Fruit fly (Drosophila melanogaster) whole organism, prepupa: ENCODE data around the gene Axs.

Experiments
- Blimp-1 ChIP-seq: fragments of 200-800 bp; sonication (Bioruptor generic); optimal IDR thresholded peaks from 3 replicates; lab custom pipeline; 2017; ENCODE audit warnings: missing biosample characterization, missing genetic modification characterization, mild to moderate bottlenecking, moderate library complexity, missing genetic modification reagents
- CG11762 ChIP-seq: fragments of 200-800 bp; sonication (Bioruptor generic); optimal IDR thresholded peaks from 3 replicates; lab custom pipeline; 2016; ENCODE audit warnings: missing biosample characterization, missing genetic modification characterization; ENCODE audit not compliant: insufficient read depth
- CG11902 ChIP-seq: fragments of 200-800 bp; sonication (Bioruptor generic); optimal IDR thresholded peaks from 3 replicates; lab custom pipeline; 2016; ENCODE audit warnings: missing biosample characterization, missing genetic modification characterization
- CG15336 ChIP-seq: fragments of 200-800 bp; sonication (Bioruptor generic); IDR thresholded peaks from 2 replicates; pipeline ENCODE4 v1.3.6; 2022; ENCODE audit warnings: missing biosample characterization, missing genetic modification characterization
- CG1621 ChIP-seq: fragments of 200-800 bp; sonication (Bioruptor generic); optimal IDR thresholded peaks from 3 replicates; lab custom pipeline; 2018; ENCODE audit warnings: missing biosample characterization, mild to moderate bottlenecking, missing genetic modification characterization
- CG16779 ChIP-seq: fragments of 200-800 bp; sonication (Bioruptor generic); optimal IDR thresholded peaks from 3 replicates; lab custom pipeline; 2017; ENCODE audit warnings: missing biosample characterization, mild to moderate bottlenecking, missing genetic modification characterization
- CG31627 ChIP-seq: fragments of 200-800 bp; sonication (Bioruptor generic); optimal IDR thresholded peaks from 3 replicates; lab custom pipeline; 2016; ENCODE audit warnings: missing biosample characterization, missing genetic modification characterization
- CG32006 ChIP-seq: fragments of 200-800 bp; sonication (Bioruptor generic); optimal IDR thresholded peaks from 3 replicates; lab custom pipeline; 2017; ENCODE audit warnings: missing biosample characterization, mild to moderate bottlenecking, missing genetic modification characterization
- CG3919 ChIP-seq: fragments of 200-800 bp; sonication (Bioruptor generic); optimal IDR thresholded peaks from 3 replicates; lab custom pipeline; 2016; ENCODE audit warnings: missing biosample characterization, missing genetic modification characterization
- CG6163 ChIP-seq: fragments of 200-800 bp; sonication (Bioruptor generic); IDR thresholded peaks from 3 replicates; pipeline ENCODE4 v1.3.6; 2022; ENCODE audit warnings: missing biosample characterization, missing genetic modification characterization
- CG6276 ChIP-seq: fragments of 200-800 bp; sonication (Bioruptor generic); optimal IDR thresholded peaks from 2 replicates; lab custom pipeline; 2017; ENCODE audit warnings: missing biosample characterization, mild to moderate bottlenecking, missing genetic modification characterization
- CG6808 ChIP-seq: fragments of 200-800 bp; sonication (Bioruptor generic); optimal IDR thresholded peaks from 3 replicates; lab custom pipeline; 2017; ENCODE audit warnings: missing biosample characterization, missing genetic modification characterization, mild to moderate bottlenecking, moderate library complexity, missing genetic modification reagents
- CG8119 ChIP-seq: fragments of 200-800 bp; sonication (Bioruptor generic); IDR thresholded peaks from 3 replicates; pipeline ENCODE4 v1.3.6; 2022; ENCODE audit warnings: missing biosample characterization, missing genetic modification characterization
- CG8632 ChIP-seq: fragments of 200-800 bp; sonication (Bioruptor generic); optimal IDR thresholded peaks from 3 replicates; lab custom pipeline; 2016; ENCODE audit warnings: missing biosample characterization, missing genetic modification characterization
- CG9139 ChIP-seq: fragments of 200-800 bp; sonication (Bioruptor generic); optimal IDR thresholded peaks from 3 replicates; lab custom pipeline; 2017; ENCODE audit warnings: missing biosample characterization, mild to moderate bottlenecking, missing genetic modification characterization
- Eip75B ChIP-seq: fragments of 200-800 bp; sonication (Bioruptor generic); optimal IDR thresholded peaks from 3 replicates; lab custom pipeline; 2016; ENCODE audit warnings: missing biosample characterization, missing genetic modification characterization
- Eip78C ChIP-seq: fragments of 200-800 bp; sonication (Bioruptor generic); peaks from one replicate; lab custom pipeline; 2016; ENCODE audit warnings: missing biosample characterization, missing genetic modification characterization
- Ets21C ChIP-seq: fragments of 200-800 bp; sonication (Bioruptor generic); optimal IDR thresholded peaks from 3 replicates; lab custom pipeline; 2016; ENCODE audit warnings: missing biosample characterization, missing genetic modification characterization
- Ets96B ChIP-seq: fragments of 200-800 bp; optimal IDR thresholded peaks from 2 replicates; lab custom pipeline; 2019; ENCODE audit warnings: missing biosample characterization, mild to moderate bottlenecking, missing genetic modification characterization, moderate library complexity
- Gug ChIP-seq: fragments of 200-800 bp; sonication (Bioruptor generic); IDR thresholded peaks from 2 replicates; pipeline ENCODE4 v1.3.6; 2022; ENCODE audit warnings: missing biosample characterization, missing genetic modification characterization
- Hr39 ChIP-seq: fragments of 200-800 bp; sonication (Bioruptor generic); optimal IDR thresholded peaks from 2 replicates; lab custom pipeline; 2016; ENCODE audit warnings: missing biosample characterization, missing genetic modification characterization
- Hr4 ChIP-seq: fragments of 200-800 bp; sonication (Bioruptor generic); optimal IDR thresholded peaks from 3 replicates; lab custom pipeline; 2016; ENCODE audit warnings: missing biosample characterization, missing genetic modification characterization
- Lpt ChIP-seq: fragments of 200-800 bp; sonication (Bioruptor generic); optimal IDR thresholded peaks from 3 replicates; lab custom pipeline; 2016; ENCODE audit warnings: missing biosample characterization, missing genetic modification characterization
- Met ChIP-seq: fragments of 200-800 bp; sonication (Bioruptor generic); optimal IDR thresholded peaks from 3 replicates; lab custom pipeline; 2016; ENCODE audit warnings: missing biosample characterization, missing genetic modification characterization
- OdsH ChIP-seq: fragments of 200-800 bp; sonication (Bioruptor generic); optimal IDR thresholded peaks from 3 replicates; lab custom pipeline; 2016; ENCODE audit warnings: missing biosample characterization, missing genetic modification characterization
- Smox ChIP-seq: fragments of 200-800 bp; sonication (Bioruptor generic); optimal IDR thresholded peaks from 3 replicates; lab custom pipeline; 2016; ENCODE audit warnings: missing biosample characterization, missing genetic modification characterization
- Sox14 ChIP-seq: fragments of 200-800 bp; sonication (Bioruptor generic); optimal IDR thresholded peaks from 3 replicates; lab custom pipeline; 2016; ENCODE audit warnings: missing biosample characterization, missing genetic modification characterization
- Sox15 ChIP-seq: fragments of 200-800 bp; sonication (Bioruptor generic); optimal IDR thresholded peaks from 3 replicates; lab custom pipeline; 2016; ENCODE audit warnings: missing biosample characterization, missing genetic modification characterization
- achi ChIP-seq: fragments of 200-800 bp; sonication (Bioruptor generic); optimal IDR thresholded peaks from 3 replicates; lab custom pipeline; 2016; ENCODE audit warnings: missing biosample characterization, missing genetic modification characterization
- acj6 ChIP-seq: fragments of 200-800 bp; sonication (Bioruptor generic); optimal IDR thresholded peaks from 3 replicates; lab custom pipeline; 2016; ENCODE audit warnings: missing biosample characterization, missing genetic modification characterization
- dac ChIP-seq: fragments of 200-800 bp; sonication (Bioruptor generic); optimal IDR thresholded peaks from 2 replicates; lab custom pipeline; 2017; ENCODE audit warnings: missing biosample characterization, mild to moderate bottlenecking, missing genetic modification characterization
- dsx ChIP-seq: fragments of 200-800 bp; optimal IDR thresholded peaks from 3 replicates; lab custom pipeline; 2019; ENCODE audit warnings: missing biosample characterization, mild to moderate bottlenecking, missing genetic modification characterization, moderate library complexity; ENCODE audit not compliant: poor library complexity, severe bottlenecking
- eg ChIP-seq: fragments of 200-800 bp; sonication (Bioruptor generic); IDR thresholded peaks from 3 replicates; pipeline ENCODE4 v1.3.6; 2022; ENCODE audit warnings: missing biosample characterization, missing genetic modification characterization
- esn ChIP-seq: fragments of 200-800 bp; sonication (Bioruptor generic); optimal IDR thresholded peaks from 2 replicates; lab custom pipeline; 2016; ENCODE audit warnings: missing biosample characterization, mild to moderate bottlenecking, missing genetic modification characterization, moderate library complexity
- fd85E ChIP-seq: fragments of 200-800 bp; sonication (Bioruptor generic); optimal IDR thresholded peaks from 3 replicates; lab custom pipeline; 2016; ENCODE audit warnings: missing biosample characterization, missing genetic modification characterization
- fkh ChIP-seq: fragments of 200-800 bp; sonication (Bioruptor generic); optimal IDR thresholded peaks from 3 replicates; lab custom pipeline; 2017; ENCODE audit warnings: missing biosample characterization, mild to moderate bottlenecking, missing genetic modification characterization, moderate library complexity
- lz ChIP-seq: fragments of 200-800 bp; sonication (Bioruptor generic); optimal IDR thresholded peaks from 3 replicates; lab custom pipeline; 2016; ENCODE audit warnings: missing biosample characterization, missing genetic modification characterization
- net ChIP-seq: fragments of 200-800 bp; sonication (Bioruptor generic); optimal IDR thresholded peaks from 3 replicates; lab custom pipeline; 2016; ENCODE audit warnings: missing biosample characterization, missing genetic modification characterization
- salr ChIP-seq, 2 experiments: fragments of 200-800 bp; sonication (Bioruptor generic); optimal IDR thresholded peaks; 3 replicates each; lab custom pipeline; 2016 to 2018; ENCODE audit warnings: missing biosample characterization in 2 of 2, missing genetic modification characterization in 2 of 2, mild to moderate bottlenecking in 1 of 2
- spab ChIP-seq: fragments of 200-800 bp; sonication (Bioruptor generic); optimal IDR thresholded peaks from 2 replicates; lab custom pipeline; 2017; ENCODE audit warnings: missing biosample characterization, mild to moderate bottlenecking, missing genetic modification characterization, missing genetic modification reagents
- ss ChIP-seq, 2 experiments: fragments of 200-800 bp; sonication (Bioruptor generic); optimal IDR thresholded peaks; 2 replicates in 1 of 2; 3 replicates in 1 of 2; lab custom pipeline; 2017 to 2018; ENCODE audit warnings: mild to moderate bottlenecking in 2 of 2, missing biosample characterization in 2 of 2, missing genetic modification characterization in 2 of 2, moderate library complexity in 1 of 2
- svp ChIP-seq: fragments of 200-800 bp; sonication (Bioruptor generic); peaks from one replicate; lab custom pipeline; 2016; ENCODE audit warnings: missing biosample characterization, missing genetic modification characterization
- vri ChIP-seq: fragments of 200-800 bp; sonication (Bioruptor generic); optimal IDR thresholded peaks from 3 replicates; lab custom pipeline; 2016; ENCODE audit warnings: missing biosample characterization, mild to moderate bottlenecking, missing genetic modification characterization

Gene Axs

DNA sequence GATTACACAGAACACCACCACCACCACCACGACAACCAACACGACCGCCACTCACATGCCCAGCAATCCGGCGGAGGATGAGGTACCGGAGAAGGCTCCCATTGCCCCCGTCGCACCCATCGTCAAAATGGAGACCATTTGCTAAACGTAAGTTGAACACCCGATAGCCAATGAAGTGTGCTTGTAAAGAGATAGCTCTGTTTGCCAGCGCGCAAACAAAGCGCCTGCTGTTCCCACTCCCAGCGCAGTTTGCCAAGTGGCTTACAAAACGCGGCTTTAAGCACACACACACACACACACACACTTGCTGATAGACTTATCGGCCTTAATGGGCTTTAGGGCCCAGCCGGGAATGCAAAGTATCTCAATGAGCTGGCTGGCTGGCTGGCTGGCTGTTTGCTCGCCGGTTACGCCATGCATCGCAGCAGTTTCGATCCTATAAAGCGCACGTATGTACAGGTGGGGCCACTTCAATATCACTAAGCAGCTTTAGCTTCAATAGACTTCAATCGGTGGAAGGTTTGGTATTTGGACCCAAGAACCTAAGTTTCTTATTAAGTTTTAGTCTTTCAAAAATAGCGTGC lies 40.2 kb downstream of the Axs start:
- TF ChIP-seq Hr39 (GFP tag; lab: Kevin White, UChicago): no peak
- no peak for TF ChIP-seq CG8632 (GFP tag; lab: Kevin White, UChicago)
- no peak for TF ChIP-seq achi (GFP tag; lab: Kevin White, UChicago)
- no peak for TF ChIP-seq CG31627 (GFP tag; lab: Kevin White, UChicago)
- no peak for TF ChIP-seq net (GFP tag; lab: Kevin White, UChicago)
- no peak for TF ChIP-seq svp (GFP tag; lab: Kevin White, UChicago)
- TF ChIP-seq CG1621 (tag; lab: Kevin White, UChicago): peak; percentile 5
- TF ChIP-seq CG16779 (tag; lab: Kevin White, UChicago): no peak
- no peak for TF ChIP-seq CG11902 (GFP tag; lab: Kevin White, UChicago)
- no peak for TF ChIP-seq Sox15 (GFP tag; lab: Kevin White, UChicago)
- TF ChIP-seq fkh: peak; percentile 19
- no peak for TF ChIP-seq salr (GFP tag; optimal IDR thresholded peaks at IDR 0.05; lab: Kevin White, UChicago)
- no peak for TF ChIP-seq Hr4 (GFP tag; lab: Kevin White, UChicago)
- TF ChIP-seq Eip78C: peak; percentile 51
- TF ChIP-seq Gug: no peak
- TF ChIP-seq spab: no peak
- TF ChIP-seq CG9139 (GFP tag; lab: Kevin White, UChicago): no peak
- TF ChIP-seq, all 60 proteins: peak for 3

- TF ChIP-seq fkh: peak; percentile 83
- no peak for TF ChIP-seq dac (GFP tag; lab: Kevin White, UChicago)
- no peak for TF ChIP-seq lz (GFP tag; lab: Kevin White, UChicago)
Observed at dm6 chrX:16641101-16641420, 42.6 kb downstream of the Axs start.

DNA sequence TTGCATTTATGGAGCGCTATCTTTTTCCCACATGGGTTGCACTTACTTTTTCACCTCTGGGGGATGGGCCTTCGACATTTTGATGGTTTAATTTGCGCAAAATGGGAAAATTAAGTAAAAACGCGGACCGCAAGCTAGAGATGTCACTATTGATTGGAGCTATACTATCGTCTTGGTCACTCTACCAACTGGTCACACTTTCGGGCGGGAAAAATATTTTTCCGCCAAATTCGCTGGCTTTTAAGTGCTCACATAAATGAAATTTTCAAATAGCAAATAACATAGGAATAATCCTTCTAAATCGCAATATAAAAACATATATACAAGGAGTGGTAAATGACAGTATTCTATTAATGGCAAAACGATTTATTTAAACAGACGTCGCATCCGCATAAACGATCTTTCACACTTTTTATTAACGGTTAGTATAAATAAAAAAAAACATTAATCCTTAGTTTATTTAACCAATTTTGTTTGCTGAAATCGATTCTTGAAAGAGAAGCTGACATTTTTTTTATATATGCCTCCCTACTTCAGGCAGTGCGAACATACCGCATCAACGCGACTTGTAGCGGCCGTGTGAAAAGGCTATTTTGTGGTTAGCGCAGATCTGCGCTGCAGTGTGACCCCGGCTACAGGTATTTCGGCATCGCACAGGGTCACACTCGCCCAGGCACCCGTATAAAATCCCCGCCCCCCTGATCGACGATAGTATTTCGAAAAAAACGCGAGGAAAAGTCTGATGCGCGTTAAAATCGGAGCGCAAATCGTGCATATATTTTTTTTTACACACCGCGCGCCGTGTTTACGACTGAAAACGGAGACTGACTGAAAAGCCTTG lies 43.2 kb downstream of the Axs start, which contains the start of the genes SNRPG and mthl1:
Gene SNRPG, minus strand, starts transcription at position 160 of the 841 bp plus-strand sequence.
Gene mthl1, plus strand, starts transcription at position 709 of the 841 bp plus-strand sequence.
- TF ChIP-seq Ets21C (GFP tag; lab: Kevin White, UChicago) (peak; percentile 79), CG3919 (peak; percentile 85), Eip75B (GFP tag; lab: Kevin White, UChicago) (peak; percentile 80), dac (GFP tag; lab: Kevin White, UChicago) (peak; percentile 69), fkh (no peak), CG9139 (GFP tag; lab: Kevin White, UChicago) (no peak), Gug (peak; percentile 88), Hr4 (GFP tag; lab: Kevin White, UChicago) (peak; percentile 53), eg (GFP tag; lab: Robert Waterston, UW) (peak; percentile 95), Lpt (peak; percentile 70), CG32006 (peak; percentile 87), CG6808 (GFP tag; lab: Kevin White, UChicago) (peak; percentile 36), CG6276 (GFP tag; lab: Kevin White, UChicago) (peak; percentile 58), CG1621 (tag; lab: Kevin White, UChicago) (peak; percentile 63), acj6 (peak; percentile 75), Blimp-1 (GFP tag; lab: Kevin White, UChicago) (peak; percentile 16), Eip78C (peak; percentile 89), fd85E (no peak), dsx (GFP tag; lab: Kevin White, UChicago) (peak; percentile 28), net (GFP tag; lab: Kevin White, UChicago) (peak; percentile 70), Sox15 (GFP tag; lab: Kevin White, UChicago) (peak; percentile 85), esn (GFP tag; lab: Kevin White, UChicago) (peak; percentile 75), svp (GFP tag; lab: Kevin White, UChicago) (peak; percentile 94), CG8119 (peak; percentile 81), CG11762 (GFP tag; lab: Kevin White, UChicago) (peak; percentile 63), Smox (GFP tag; lab: Kevin White, UChicago) (peak; percentile 78), Ets96B (tag; lab: Kevin White, UChicago) (peak; percentile 54), vri (GFP tag; lab: Kevin White, UChicago) (peak; percentile 20), Sox14 (peak; percentile 82), ss (GFP tag; optimal IDR thresholded peaks at IDR 0.05; lab: Kevin White, UChicago) (peak in 1 of 2 experiments; percentile 56), OdsH (peak; percentile 80), CG15336 (GFP tag; lab: Robert Waterston, UW) (peak; percentile 83), CG8632 (GFP tag; lab: Kevin White, UChicago) (peak; percentile 67), Met (GFP tag; lab: Kevin White, UChicago) (peak; percentile 75), CG6163 (GFP tag; lab: Robert Waterston, UW) (peak; percentile 95), achi (GFP tag; lab: Kevin White, UChicago) (peak; percentile 72), CG16779 (tag; lab: Kevin White, UChicago) (no peak)
